Worm (Caenorhabditis elegans) whole organism, L1 larva: Measurements from ENCODE around the gene Y40H4A.2.

Experiments used
- C34B4.2 ChIP-seq: sonication (generic microtip); optimal IDR thresholded peaks from 2 replicates; lab custom pipeline; 2017; ENCODE audit warnings: mild to moderate bottlenecking, missing genetic modification characterization, missing compliant biosample characterization
- aha-1 ChIP-seq: fragments of 150-350 bp; optimal IDR thresholded peaks from 2 replicates; lab custom pipeline; 2014; ENCODE audit warnings: missing biosample characterization, missing genetic modification characterization
- blmp-1 ChIP-seq: fragments of 150-350 bp; optimal IDR thresholded peaks from 2 replicates; lab custom pipeline; 2014; ENCODE audit warnings: missing biosample characterization, missing genetic modification characterization
- ceh-63 ChIP-seq: fragments of 200-800 bp; sonication (Bioruptor generic); optimal IDR thresholded peaks from 2 replicates; lab custom pipeline; 2018; ENCODE audit warnings: mild to moderate bottlenecking, missing genetic modification characterization, missing compliant biosample characterization
- ceh-8 ChIP-seq: fragments of 200-800 bp; sonication (Bioruptor generic); optimal IDR thresholded peaks from 2 replicates; lab custom pipeline; 2018; ENCODE audit warnings: mild to moderate bottlenecking, missing genetic modification characterization, moderate library complexity, missing compliant biosample characterization
- ceh-88 ChIP-seq: fragments of 200-800 bp; sonication (Bioruptor generic); IDR thresholded peaks from 2 replicates; pipeline ENCODE4 v1.3.6; 2022; ENCODE audit warnings: missing genetic modification characterization, missing compliant biosample characterization
- dpl-1 ChIP-seq, 3 experiments: fragments of 150-350 bp in 2 of 3; sonication (generic microtip) in 1 of 3; optimal IDR thresholded peaks; 2 replicates each; lab custom pipeline; 2014 to 2017; ENCODE audit warnings: missing biosample characterization in 3 of 3, missing genetic modification characterization in 3 of 3, missing genetic modification reagents in 3 of 3
- dsc-1 ChIP-seq: sonication (generic microtip); optimal IDR thresholded peaks from 2 replicates; lab custom pipeline; 2016; ENCODE audit warnings: mild to moderate bottlenecking, missing genetic modification characterization, missing compliant biosample characterization
- efl-1 ChIP-seq, 4 experiments: fragments of 150-350 bp; optimal IDR thresholded peaks in 3 of 4; peaks in 1 of 4; 1 replicate in 1 of 4; 2 replicates in 3 of 4; lab custom pipeline; 2014; ENCODE audit warnings: missing biosample characterization in 2 of 4, missing genetic modification characterization in 2 of 4, missing genetic modification reagents in 2 of 4
- efl-3 ChIP-seq: fragments of 200-800 bp; sonication (Bioruptor generic); optimal IDR thresholded peaks from 2 replicates; lab custom pipeline; 2018; ENCODE audit warnings: mild to moderate bottlenecking, missing genetic modification characterization, missing compliant biosample characterization
- elt-3 ChIP-seq, 6 experiments: fragments of 150-350 bp in 1 of 6; sonication (generic microtip); optimal IDR thresholded peaks; 2 replicates each; lab custom pipeline; 2017 to 2018; ENCODE audit warnings: missing biosample characterization in 6 of 6, missing genetic modification characterization in 6 of 6, inconsistent platforms in 1 of 6
- fkh-8 ChIP-seq: sonication (generic microtip); optimal IDR thresholded peaks from 2 replicates; lab custom pipeline; 2016; ENCODE audit warnings: mild to moderate bottlenecking, missing genetic modification characterization, missing compliant biosample characterization
- grh-1 ChIP-seq: fragments of 200-800 bp; sonication (Bioruptor generic); IDR thresholded peaks from 2 replicates; pipeline ENCODE4 v1.3.6; 2022; ENCODE audit warnings: missing genetic modification reagents, missing genetic modification characterization, missing compliant biosample characterization
- isw-1 ChIP-seq: fragments of 200-800 bp; sonication (Bioruptor generic); IDR thresholded peaks from 2 replicates; pipeline ENCODE4 v1.3.6; 2022; ENCODE audit warnings: missing genetic modification characterization, missing compliant biosample characterization
- lin-14 ChIP-seq: fragments of 200-800 bp; sonication (Bioruptor generic); optimal IDR thresholded peaks from 2 replicates; lab custom pipeline; 2018; ENCODE audit warnings: mild to moderate bottlenecking, missing genetic modification characterization, moderate library complexity, missing compliant biosample characterization
- lin-15B ChIP-seq: fragments of 150-350 bp; sonication (generic microtip); optimal IDR thresholded peaks from 3 replicates; lab custom pipeline; 2014; ENCODE audit warnings: missing biosample characterization, missing genetic modification characterization
- lin-35 ChIP-seq, 2 experiments: fragments of 150-350 bp; optimal IDR thresholded peaks; 2 replicates each; lab custom pipeline; 2014; ENCODE audit warnings: missing biosample characterization in 2 of 2, missing genetic modification characterization in 2 of 2, missing genetic modification reagents in 2 of 2
- lir-3 ChIP-seq: sonication (generic microtip); optimal IDR thresholded peaks from 2 replicates; lab custom pipeline; 2016; ENCODE audit warnings: mild to moderate bottlenecking, missing genetic modification characterization, moderate library complexity, missing compliant biosample characterization; ENCODE audit not compliant: poor library complexity
- lsy-2 ChIP-seq, 2 experiments: fragments of 150-350 bp; optimal IDR thresholded peaks; 2 replicates each; lab custom pipeline; 2014; ENCODE audit warnings: missing biosample characterization in 2 of 2, missing genetic modification characterization in 2 of 2
- mep-1 ChIP-seq: fragments of 150-350 bp; optimal IDR thresholded peaks from 2 replicates; lab custom pipeline; 2014; ENCODE audit warnings: missing biosample characterization, missing genetic modification characterization
- nhr-12 ChIP-seq: sonication (generic microtip); optimal IDR thresholded peaks from 2 replicates; lab custom pipeline; 2017; ENCODE audit warnings: missing biosample characterization, missing genetic modification characterization
- nhr-20 ChIP-seq: sonication (generic microtip); optimal IDR thresholded peaks from 2 replicates; lab custom pipeline; 2016; ENCODE audit warnings: mild to moderate bottlenecking, missing genetic modification characterization, missing compliant biosample characterization
- nhr-47 ChIP-seq: sonication (generic microtip); optimal IDR thresholded peaks from 2 replicates; lab custom pipeline; 2016; ENCODE audit warnings: mild to moderate bottlenecking, missing genetic modification characterization, moderate library complexity, missing compliant biosample characterization
- nhr-71 ChIP-seq: sonication (generic microtip); optimal IDR thresholded peaks from 2 replicates; lab custom pipeline; 2016; ENCODE audit warnings: mild to moderate bottlenecking, missing genetic modification characterization, moderate library complexity, missing compliant biosample characterization
- nhr-85 ChIP-seq: sonication (generic microtip); peaks from one replicate; lab custom pipeline; 2016; ENCODE audit warnings: missing genetic modification characterization, inconsistent platforms, missing compliant biosample characterization
- nhr-90 ChIP-seq: sonication (generic microtip); optimal IDR thresholded peaks from 2 replicates; lab custom pipeline; 2016; ENCODE audit warnings: mild to moderate bottlenecking, missing genetic modification characterization, missing compliant biosample characterization; ENCODE audit not compliant: poor library complexity
- pqm-1 ChIP-seq: sonication (generic microtip); optimal IDR thresholded peaks from 3 replicates; lab custom pipeline; 2017; ENCODE audit warnings: missing biosample characterization, missing genetic modification characterization
- rnt-1 ChIP-seq: sonication (generic microtip); optimal IDR thresholded peaks from 2 replicates; lab custom pipeline; 2016; ENCODE audit warnings: mild to moderate bottlenecking, missing genetic modification characterization, moderate library complexity, missing compliant biosample characterization
- skn-1 ChIP-seq: fragments of 150-350 bp; optimal IDR thresholded peaks from 2 replicates; lab custom pipeline; 2014; ENCODE audit warnings: missing biosample characterization, missing genetic modification characterization
- snu-23 ChIP-seq: sonication (generic microtip); optimal IDR thresholded peaks from 2 replicates; lab custom pipeline; 2016; ENCODE audit warnings: missing genetic modification characterization, missing compliant biosample characterization
- swsn-7 ChIP-seq: sonication (generic microtip); optimal IDR thresholded peaks from 2 replicates; lab custom pipeline; 2016; ENCODE audit warnings: missing genetic modification characterization, missing compliant biosample characterization
- tlp-1 ChIP-seq: fragments of 150-350 bp; optimal IDR thresholded peaks from 2 replicates; lab custom pipeline; 2014; ENCODE audit warnings: missing biosample characterization, missing genetic modification characterization
- unc-130 ChIP-seq: fragments of 150-350 bp; optimal IDR thresholded peaks from 2 replicates; lab custom pipeline; 2017; ENCODE audit warnings: missing biosample characterization, missing genetic modification characterization, inconsistent platforms
- ztf-4 ChIP-seq: fragments of 150-350 bp; optimal IDR thresholded peaks from 2 replicates; lab custom pipeline; 2014; ENCODE audit warnings: missing biosample characterization, missing genetic modification characterization

Y40H4A.2 gene

ce11 chrV:14559312-14559711 is 25.9 kb downstream of the Y40H4A.2 start, which contains the start of gene srt-32:
Gene srt-32, plus strand, starts transcription at chrV:14559612.
- TF ChIP-seq lir-3 (no peak), skn-1 (no peak), dpl-1 (GFP tag; optimal IDR thresholded peaks at IDR 0.05; lab: Kevin White, UChicago) (no peak), isw-1 (GFP tag; lab: Robert Waterston, UW) (no peak), tlp-1 (no peak), nhr-12 (tag; lab: Kevin White, UChicago) (no peak), elt-3 (tag; optimal IDR thresholded peaks at IDR 0.05; lab: Kevin White, UChicago) (no peak), rnt-1 (tag; lab: Kevin White, UChicago) (no peak), C34B4.2 (tag; lab: Kevin White, UChicago) (no peak), pqm-1 (tag; lab: Kevin White, UChicago) (no peak)

ce11 chrV:14558757-14559156 is 26.5 kb downstream of the Y40H4A.2 start, which contains the start of gene C53A5.9:
Gene C53A5.9, minus strand, starts transcription at chrV:14558857.
- TF ChIP-seq efl-1 (optimal IDR thresholded peaks at IDR 0.05; lab: Kevin White, UChicago) (no peak), efl-1 (GFP tag; optimal IDR thresholded peaks at IDR 0.05 in 1 of 2; lab: Kevin White, UChicago) (peak in 1 of 2 experiments; percentile 14), efl-3 (no peak)

- TF ChIP-seq ceh-8 (GFP tag; lab: Kevin White, UChicago) (peak; percentile 41), grh-1 (GFP tag; lab: Robert Waterston, UW) (no peak)
These were observed 29.1 kb downstream of the Y40H4A.2 start, which contains the start of gene srg-47 for ce11 chrV:14556187-14556586. Gene srg-47, minus strand, starts transcription at chrV:14556287.

ce11 chrV:14548510-14548909 is 36.7 kb downstream of the Y40H4A.2 start:
- TF ChIP-seq mep-1 (tag; lab: Kevin White, UChicago) (peak; percentile 17), nhr-20 (tag; lab: Kevin White, UChicago) (no peak), unc-130 (tag; lab: Kevin White, UChicago) (no peak), efl-1 (optimal IDR thresholded peaks at IDR 0.05; lab: Kevin White, UChicago) (no peak), efl-1 (GFP tag; optimal IDR thresholded peaks at IDR 0.05 in 1 of 2; lab: Kevin White, UChicago) (peak in 1 of 2 experiments; percentile 10), swsn-7 (tag; lab: Kevin White, UChicago) (no peak), blmp-1 (peak; percentile 71)

ce11 chrV:14546569-14546968 is 38.7 kb downstream of the Y40H4A.2 start, which contains the start of gene C53A5.13:
Gene C53A5.13, plus strand, starts transcription at chrV:14546869.
- TF ChIP-seq ztf-4 (tag; lab: Kevin White, UChicago) = no peak
- no peak for TF ChIP-seq swsn-7 (tag; lab: Kevin White, UChicago)
- TF ChIP-seq aha-1 (tag; lab: Kevin White, UChicago) = no peak
- TF ChIP-seq nhr-90 = no peak
- peak; percentile 58 for TF ChIP-seq nhr-85 (tag; lab: Kevin White, UChicago)
- peak; percentile 60 for TF ChIP-seq blmp-1

- TF ChIP-seq dsc-1 (tag; lab: Kevin White, UChicago) (no peak), pqm-1 (tag; lab: Kevin White, UChicago) (no peak), nhr-47 (tag; lab: Kevin White, UChicago) (peak; percentile 21), lin-35 (GFP tag; optimal IDR thresholded peaks at IDR 0.05; lab: Kevin White, UChicago) (peak in 1 of 2 experiments; percentile 2), efl-1 (optimal IDR thresholded peaks at IDR 0.05; lab: Kevin White, UChicago) (peak; percentile 27 to 34), efl-1 (GFP tag; optimal IDR thresholded peaks at IDR 0.05 in 1 of 2; lab: Kevin White, UChicago) (no peak), lin-14 (GFP tag; lab: Kevin White, UChicago) (peak; percentile 59), fkh-8 (peak; percentile 15), ceh-63 (GFP tag; lab: Kevin White, UChicago) (no peak), ceh-88 (GFP tag; lab: Robert Waterston, UW) (no peak), lsy-2 (tag; optimal IDR thresholded peaks at IDR 0.05; lab: Kevin White, UChicago) (peak in 1 of 2 experiments; percentile 56), lin-15B (tag; lab: Kevin White, UChicago) (peak; percentile 14), unc-130 (tag; lab: Kevin White, UChicago) (no peak), blmp-1 (peak; percentile 52), nhr-71 (tag; lab: Kevin White, UChicago) (peak; percentile 42), snu-23 (peak; percentile 2), dpl-1 (GFP tag; optimal IDR thresholded peaks at IDR 0.05; lab: Kevin White, UChicago) (peak in 1 of 3 experiments; percentile 49)
These were observed 39.4 kb downstream of the Y40H4A.2 start, which contains the start of gene rike-1 for ce11 chrV:14545816-14546283. Gene rike-1, minus strand, starts transcription at chrV:14545866.
